Fruit fly (Drosophila melanogaster): ENCODE results near the gene CG14879.

CG14879 gene

DNA sequence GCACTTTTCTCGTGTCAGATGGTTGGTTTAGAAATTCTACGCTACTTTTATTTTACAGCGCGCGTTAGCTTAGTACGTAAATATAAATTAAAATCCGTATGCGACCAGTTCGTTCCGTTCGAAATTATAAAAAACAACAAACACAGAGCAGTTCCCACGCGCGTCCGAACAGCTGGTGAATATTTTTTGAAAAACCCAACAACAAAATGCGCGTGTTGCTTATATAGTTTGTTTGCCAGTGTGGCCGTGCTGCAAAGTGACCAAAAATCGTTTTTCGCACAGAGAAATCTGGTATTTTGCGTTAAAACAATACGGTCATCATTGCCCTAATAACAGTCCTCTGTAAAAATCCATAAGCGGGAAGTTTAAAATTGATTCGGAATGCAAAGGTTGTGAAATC, 10.7 kb downstream of the CG14879 start (continued):
- TF ChIP-seq CG8281 (tag; optimal IDR thresholded peaks at IDR 0.05) (no peak), gfzf (GFP tag; optimal IDR thresholded peaks at IDR 0.05) (peak; percentile 99), Hr78 (GFP tag; optimal IDR thresholded peaks at IDR 0.05) (no peak), croc (GFP tag; conservative IDR thresholded peaks at IDR 0.05) (no peak), gsb-n (tag; optimal IDR thresholded peaks at IDR 0.05) (peak; percentile 15), CG12071 (GFP tag; optimal IDR thresholded peaks at IDR 0.05) (no peak), Opbp (GFP tag; IDR thresholded peaks at IDR 0.05; ENCODE audit: partially characterized antibody) (peak; percentile 49; the same call in 2 of the 3 replicates), sug (tag; optimal IDR thresholded peaks at IDR 0.05) (no peak), CG2116 (GFP tag; optimal IDR thresholded peaks at IDR 0.05) (peak; percentile 44), amos (GFP tag; IDR thresholded peaks at IDR 0.05; ENCODE audit: partially characterized antibody) (peak; percentile 49), Jarid2 (GFP tag; optimal IDR thresholded peaks at IDR 0.05) (peak; percentile 86), CG17361 (GFP tag; IDR thresholded peaks at IDR 0.05) (peak; percentile 18; the same call in 1 of the 3 replicates), ap (GFP tag; IDR thresholded peaks at IDR 0.05) (no peak), Oli (tag; optimal IDR thresholded peaks at IDR 0.05) (no peak), kni (GFP tag; optimal IDR thresholded peaks at IDR 0.05) (no peak), CG2120 (GFP tag; optimal IDR thresholded peaks at IDR 0.05) (no peak), NFAT (GFP tag; IDR thresholded peaks at IDR 0.05) (no peak), luna (GFP tag; optimal IDR thresholded peaks at IDR 0.05) (no peak), CG9797 (GFP tag; optimal IDR thresholded peaks at IDR 0.05) (peak; percentile 99), rib (GFP tag; IDR thresholded peaks at IDR 0.05) (no peak), Camta (GFP tag; optimal IDR thresholded peaks at IDR 0.05) (no peak), CG7372 (GFP tag; IDR thresholded peaks at IDR 0.05) (no peak), MTF-1 (GFP tag; optimal IDR thresholded peaks at IDR 0.05; ENCODE audit: borderline replicate concordance) (no peak), CG3163 (GFP tag; optimal IDR thresholded peaks at IDR 0.05) (no peak), E2f2 (GFP tag; IDR thresholded peaks at IDR 0.05) (peak; percentile 98), gce (GFP tag; IDR thresholded peaks at IDR 0.05) (no peak), br (optimal IDR thresholded peaks at IDR 0.05) (no peak), D (optimal IDR thresholded peaks at IDR 0.05) (no peak), D (GFP tag; optimal IDR thresholded peaks at IDR 0.05) (no peak), CG17186 (GFP tag; optimal IDR thresholded peaks at IDR 0.05) (peak; percentile 65), Bteb2 (GFP tag; optimal IDR thresholded peaks at IDR 0.05) (no peak), CG18764 (GFP tag; optimal IDR thresholded peaks at IDR 0.05) (no peak), CG34376 (GFP tag; optimal IDR thresholded peaks at IDR 0.05) (peak; percentile 45), CG10321 (GFP tag; IDR thresholded peaks at IDR 0.05) (no peak), pb (GFP tag; optimal IDR thresholded peaks at IDR 0.05) (no peak), ERR (GFP tag; optimal IDR thresholded peaks at IDR 0.05) (no peak), CG7928 (GFP tag; optimal IDR thresholded peaks at IDR 0.05) (no peak), Sox102F (GFP tag; optimal IDR thresholded peaks at IDR 0.05) (no peak), Sin3A (optimal IDR thresholded peaks at IDR 0.05) (peak; percentile 39), CG7271 (tag; optimal IDR thresholded peaks at IDR 0.05) (peak; percentile 24), tio (GFP tag; optimal IDR thresholded peaks at IDR 0.05) (no peak), pfk (GFP tag; optimal IDR thresholded peaks at IDR 0.05) (no peak), cwo (GFP tag; optimal IDR thresholded peaks at IDR 0.05) (no peak), C15 (GFP tag; IDR thresholded peaks at IDR 0.05) (no peak), CG1832 (GFP tag; optimal IDR thresholded peaks at IDR 0.05) (no peak), CG1024 (GFP tag; IDR thresholded peaks at IDR 0.05) (no peak), CG30403 (GFP tag; optimal IDR thresholded peaks at IDR 0.05) (no peak), al (GFP tag; IDR thresholded peaks at IDR 0.05) (no peak), Dref (GFP tag; IDR thresholded peaks at IDR 0.05) (no peak), bcd (GFP tag; optimal IDR thresholded peaks at IDR 0.05) (no peak), sima (GFP tag; optimal IDR thresholded peaks at IDR 0.05) (no peak), CoRest (tag; optimal IDR thresholded peaks at IDR 0.05) (peak; percentile 9), maf-S (GFP tag; optimal IDR thresholded peaks at IDR 0.05) (peak; percentile 9)
